Worm (Caenorhabditis elegans) whole organism, L3 larva: ENCODE measurements around the gene ceph-41.

Experiments used
- elt-1 ChIP-seq: fragments of 150-350 bp; optimal IDR thresholded peaks from 2 replicates; lab custom pipeline; 2014; ENCODE audit warnings: missing biosample characterization, missing genetic modification characterization
- elt-2 ChIP-seq: sonication (generic microtip); optimal IDR thresholded peaks from 2 replicates; lab custom pipeline; 2016; ENCODE audit warnings: missing genetic modification reagents, mild to moderate bottlenecking, missing genetic modification characterization, missing compliant biosample characterization
- lsy-12 ChIP-seq: sonication (generic microtip); optimal IDR thresholded peaks from 2 replicates; lab custom pipeline; 2016; ENCODE audit warnings: mild to moderate bottlenecking, missing genetic modification characterization, missing compliant biosample characterization
- pqm-1 ChIP-seq: fragments of 150-350 bp; optimal IDR thresholded peaks from 2 replicates; lab custom pipeline; 2017; ENCODE audit warnings: missing biosample characterization, missing genetic modification characterization, inconsistent platforms
- skn-1 ChIP-seq: fragments of 150-350 bp; optimal IDR thresholded peaks from 2 replicates; lab custom pipeline; 2014; ENCODE audit warnings: missing biosample characterization, missing genetic modification characterization

ceph-41 gene

DNA sequence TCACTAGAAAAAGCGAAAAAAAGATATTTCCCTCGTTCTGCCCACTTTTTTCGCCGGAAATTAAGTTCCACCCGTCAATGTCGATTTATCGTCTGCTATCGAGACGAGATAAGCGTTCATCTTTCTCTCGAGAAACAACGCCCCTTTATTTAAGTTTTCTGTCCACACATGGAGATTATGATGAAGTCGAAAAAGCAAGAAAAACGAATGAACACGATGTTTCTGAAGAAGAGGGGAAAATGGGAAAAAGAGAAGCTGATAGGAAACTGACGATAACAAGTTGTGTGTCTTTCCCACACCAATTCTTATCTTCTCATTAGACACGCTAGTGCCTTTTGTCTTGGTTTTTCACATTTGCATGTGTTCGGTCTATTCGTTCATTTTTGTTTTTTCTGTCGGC is 47.8 kb downstream of the ceph-41 start:
- TF ChIP-seq skn-1 (no peak), elt-2 (tag; lab: Kevin White, UChicago) (peak; percentile 80), pqm-1 (peak; percentile 41)
- TF ChIP-seq, all 47 proteins: peak for 2

DNA sequence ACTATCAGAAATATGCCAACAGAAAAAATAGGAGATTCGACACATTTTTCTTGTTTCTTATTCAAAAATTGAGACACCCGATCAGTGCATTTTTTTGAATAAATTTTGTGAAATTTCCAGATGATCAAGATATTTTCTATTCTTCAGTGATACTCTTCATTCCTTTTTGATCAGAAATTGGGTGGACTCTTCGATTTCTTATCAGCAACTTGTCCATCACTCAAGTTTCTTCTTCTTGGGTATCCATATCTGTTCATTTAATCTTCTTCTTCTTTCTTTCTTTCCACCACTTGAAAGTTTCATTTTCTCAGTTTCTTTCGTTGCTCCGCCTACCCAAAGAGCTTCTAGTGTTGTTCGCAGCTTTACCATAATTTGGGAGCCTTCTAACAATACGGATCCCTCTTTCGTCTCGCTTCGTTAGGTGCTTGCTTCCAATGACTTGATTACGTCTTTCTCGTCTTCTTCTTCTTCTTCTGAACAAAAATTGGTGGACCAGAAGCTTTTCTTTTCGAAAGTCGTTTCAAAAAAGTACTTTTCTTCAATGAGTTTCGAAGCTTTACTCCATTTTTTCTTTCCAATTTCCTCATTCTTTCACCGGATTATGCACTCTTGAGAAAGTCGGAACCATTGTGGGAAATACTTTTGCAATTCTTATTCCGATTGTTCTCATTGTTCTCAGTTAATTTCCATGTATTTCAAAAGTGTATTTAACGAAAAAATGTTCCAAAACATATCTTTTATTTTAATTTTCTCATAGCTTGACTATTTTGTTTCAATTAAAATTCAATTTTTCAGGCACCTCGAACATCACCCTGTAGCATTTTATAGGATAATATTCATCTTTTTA is 48.9 kb downstream of the ceph-41 start, which contains the start of gene pct-1:
pct-1 (plus strand) TSS at position 797 of the 847 bp plus-strand sequence.
- TF ChIP-seq elt-1 (tag; lab: Kevin White, UChicago) (peak; percentile 82), lsy-12 (tag; lab: Kevin White, UChicago) (no peak)
